Worm (Caenorhabditis elegans) whole organism, L4/young adult: ENCODE data around the gene srz-18.

Experiments used
- W03F9.2 ChIP-seq: fragments of 150-350 bp; optimal IDR thresholded peaks from 2 replicates; lab custom pipeline; 2014; ENCODE audit warnings: missing biosample characterization, missing genetic modification characterization
- dao-5 ChIP-seq: sonication (generic microtip); optimal IDR thresholded peaks from 2 replicates; lab custom pipeline; 2016; ENCODE audit warnings: missing genotype, missing genetic modification characterization, moderate library complexity, missing compliant biosample characterization

- TF ChIP-seq W03F9.2 (tag; lab: Kevin White, UChicago) (no peak), dao-5 (no peak)
These were observed 26.7 kb upstream of the srz-18 start, which contains the start of gene col-163 for ce11 chrV:20599795-20600194.
